Worm (Caenorhabditis elegans): ENCODE measurements around the gene srw-100.

- TF ChIP-seq ceh-63 (GFP tag; optimal IDR thresholded peaks at IDR 0.05) (no peak), fos-1 (tag; optimal IDR thresholded peaks at IDR 0.05) (no peak), nhr-12 (tag; optimal IDR thresholded peaks at IDR 0.05) (no peak), egl-27 (tag; optimal IDR thresholded peaks at IDR 0.05) (no peak), ztf-11 (tag; optimal IDR thresholded peaks at IDR 0.05) (no peak), unc-86 (tag; optimal IDR thresholded peaks at IDR 0.05) (no peak), lin-35 (GFP tag; optimal IDR thresholded peaks at IDR 0.05) (no peak), fkh-10 (GFP tag; optimal IDR thresholded peaks at IDR 0.05) (no peak)
Measured at ce11 chrV:1682279-1682678, 28.7 kb upstream of the srw-100 start, which contains the start of gene srh-3.

Measured in whole organism, L1 larva.